Worm (Caenorhabditis elegans) whole organism, L4 larva: Measurements from ENCODE around the gene suox-1.

Source experiments
- F10B5.3 ChIP-seq: sonication (generic microtip); optimal IDR thresholded peaks from 2 replicates; lab custom pipeline; 2016; ENCODE audit warnings: mild to moderate bottlenecking, missing genetic modification characterization, missing compliant biosample characterization
- F44E2.7 ChIP-seq: fragments of 200-800 bp; sonication (Bioruptor generic); IDR thresholded peaks from 2 replicates; pipeline ENCODE4 v2.1.2; 2022; ENCODE audit warnings: missing genetic modification characterization, missing compliant biosample characterization
- T20F7.1 ChIP-seq: fragments of 200-800 bp; sonication (Bioruptor generic); optimal IDR thresholded peaks from 2 replicates; lab custom pipeline; 2018; ENCODE audit warnings: mild to moderate bottlenecking, missing genetic modification characterization, missing compliant biosample characterization
- Y48G9A.11 ChIP-seq: fragments of 200-800 bp; sonication (Bioruptor generic); IDR thresholded peaks from 2 replicates; pipeline ENCODE4 v1.3.6; 2022; ENCODE audit warnings: missing genetic modification reagents, missing genetic modification characterization, missing compliant biosample characterization
- aha-1 ChIP-seq: fragments of 150-350 bp; peaks from one replicate; lab custom pipeline; 2014; ENCODE audit warnings: missing biosample characterization, missing genetic modification characterization
- ceh-28 ChIP-seq: fragments of 150-350 bp; optimal IDR thresholded peaks from 2 replicates; lab custom pipeline; 2014; ENCODE audit warnings: missing biosample characterization, missing genetic modification reagents, missing genetic modification characterization
- ceh-62 ChIP-seq: sonication (generic microtip); optimal IDR thresholded peaks from 2 replicates; lab custom pipeline; 2017; ENCODE audit warnings: missing biosample characterization, missing genetic modification characterization
- cey-2 ChIP-seq: sonication (generic microtip); optimal IDR thresholded peaks from 3 replicates; lab custom pipeline; 2017; ENCODE audit warnings: missing genetic modification characterization, mild to moderate bottlenecking, missing compliant biosample characterization, antibody characterized with exemption, borderline replicate concordance; ENCODE audit not compliant: insufficient read depth
- ctbp-1 ChIP-seq: fragments of 200-800 bp; sonication (Bioruptor generic); IDR thresholded peaks from 2 replicates; pipeline ENCODE4 v1.3.6; 2022; ENCODE audit warnings: missing genetic modification reagents, missing genetic modification characterization, missing compliant biosample characterization
- daf-12 ChIP-seq: fragments of 150-350 bp; optimal IDR thresholded peaks from 2 replicates; lab custom pipeline; 2014; ENCODE audit warnings: missing biosample characterization, missing genetic modification reagents, missing genetic modification characterization
- daf-16 ChIP-seq, 3 experiments: sonication (generic microtip); optimal IDR thresholded peaks; 2 replicates each; lab custom pipeline; 2016 to 2017; ENCODE audit warnings: missing genetic modification characterization in 3 of 3, missing genetic modification reagents in 3 of 3, mild to moderate bottlenecking in 2 of 3, missing compliant biosample characterization in 2 of 3, missing biosample characterization in 1 of 3, moderate library complexity in 1 of 3
- dmd-6 ChIP-seq: fragments of 200-800 bp; sonication (Bioruptor generic); IDR thresholded peaks from 2 replicates; pipeline ENCODE4 v1.3.6; 2022; ENCODE audit warnings: missing genetic modification reagents, missing genetic modification characterization, missing compliant biosample characterization
- dmd-9 ChIP-seq: fragments of 200-800 bp; sonication (Bioruptor generic); IDR thresholded peaks from 2 replicates; pipeline ENCODE4 v1.3.6; 2022; ENCODE audit warnings: missing genetic modification reagents, missing genetic modification characterization, missing compliant biosample characterization
- fos-1 ChIP-seq: fragments of 150-350 bp; optimal IDR thresholded peaks from 2 replicates; lab custom pipeline; 2014; ENCODE audit warnings: missing biosample characterization, missing genetic modification characterization
- gei-8 ChIP-seq: fragments of 200-800 bp; sonication (Bioruptor generic); optimal IDR thresholded peaks from 2 replicates; lab custom pipeline; 2018; ENCODE audit warnings: mild to moderate bottlenecking, missing genetic modification characterization, missing compliant biosample characterization
- hif-1 ChIP-seq, 2 experiments: sonication (generic microtip); optimal IDR thresholded peaks; 2 replicates each; lab custom pipeline; 2016 to 2017; ENCODE audit warnings: missing compliant biosample characterization in 2 of 2, missing genetic modification characterization in 2 of 2, missing genetic modification reagents in 2 of 2, missing genotype in 2 of 2, mild to moderate bottlenecking in 1 of 2
- lin-38 ChIP-seq: fragments of 200-800 bp; sonication (Bioruptor generic); IDR thresholded peaks from 2 replicates; pipeline ENCODE4 v1.3.6; 2022; ENCODE audit warnings: missing genetic modification reagents, missing genetic modification characterization, missing compliant biosample characterization
- lir-3 ChIP-seq: sonication (generic microtip); optimal IDR thresholded peaks from 2 replicates; lab custom pipeline; 2016; ENCODE audit warnings: mild to moderate bottlenecking, missing genetic modification characterization, missing compliant biosample characterization
- lsy-2 ChIP-seq, 2 experiments: fragments of 150-350 bp in 1 of 2; sonication (generic microtip) in 1 of 2; optimal IDR thresholded peaks; 2 replicates each; lab custom pipeline; 2014 to 2017; ENCODE audit warnings: missing biosample characterization in 2 of 2, missing genetic modification characterization in 2 of 2
- madf-9 ChIP-seq: fragments of 200-800 bp; sonication (Bioruptor generic); conservative IDR thresholded peaks from 2 replicates; pipeline ENCODE4 v1.3.6; 2022; ENCODE audit warnings: missing genetic modification reagents, missing genetic modification characterization, missing compliant biosample characterization
- nhr-237 ChIP-seq: sonication (generic microtip); optimal IDR thresholded peaks from 2 replicates; lab custom pipeline; 2017; ENCODE audit warnings: missing biosample characterization, missing genetic modification characterization
- nhr-25 ChIP-seq: sonication (generic microtip); optimal IDR thresholded peaks from 2 replicates; lab custom pipeline; 2017; ENCODE audit warnings: missing genetic modification characterization, mild to moderate bottlenecking, missing compliant biosample characterization, antibody characterized with exemption, moderate library complexity, borderline replicate concordance; ENCODE audit not compliant: insufficient read depth
- nhr-6 ChIP-seq: fragments of 150-350 bp; optimal IDR thresholded peaks from 2 replicates; lab custom pipeline; 2014; ENCODE audit warnings: missing biosample characterization, missing genetic modification characterization
- nhr-76 ChIP-seq: fragments of 150-350 bp; optimal IDR thresholded peaks from 2 replicates; lab custom pipeline; 2014; ENCODE audit warnings: missing biosample characterization, missing genetic modification characterization
- pha-4 ChIP-seq, 2 experiments: fragments of 150-350 bp in 1 of 2; fragments of 200-800 bp in 1 of 2; sonication (Bioruptor generic) in 1 of 2; IDR thresholded peaks in 1 of 2; optimal IDR thresholded peaks in 1 of 2; 2 replicates each; pipeline versions ENCODE4 v1.3.6 to Lab custom; 2014 to 2022; ENCODE audit warnings: missing genetic modification characterization in 2 of 2, missing genetic modification reagents in 2 of 2, missing biosample characterization in 1 of 2, missing compliant biosample characterization in 1 of 2
- pqm-1 ChIP-seq: sonication (generic microtip); optimal IDR thresholded peaks from 2 replicates; lab custom pipeline; 2017; ENCODE audit warnings: missing biosample characterization, missing genetic modification characterization
- rbr-2 ChIP-seq: sonication (generic microtip); optimal IDR thresholded peaks from 2 replicates; lab custom pipeline; 2016; ENCODE audit warnings: missing genotype, missing genetic modification characterization, missing compliant biosample characterization
- sdz-12 ChIP-seq: fragments of 200-800 bp; sonication (Bioruptor generic); optimal IDR thresholded peaks from 2 replicates; lab custom pipeline; 2018; ENCODE audit warnings: mild to moderate bottlenecking, missing genetic modification characterization, missing compliant biosample characterization
- unc-130 ChIP-seq: sonication (generic microtip); optimal IDR thresholded peaks from 2 replicates; lab custom pipeline; 2016; ENCODE audit warnings: missing genetic modification reagents, missing genetic modification characterization, missing compliant biosample characterization
- unc-62 ChIP-seq, 3 experiments: fragments of 150-350 bp in 1 of 3; sonication (generic microtip); optimal IDR thresholded peaks in 2 of 3; peaks in 1 of 3; 1 replicate in 1 of 3; 2 replicates in 2 of 3; lab custom pipeline; 2014 to 2017; ENCODE audit warnings: missing biosample characterization in 3 of 3, missing genetic modification characterization in 3 of 3, missing genetic modification reagents in 3 of 3, missing genotype in 1 of 3
- zfp-2 ChIP-seq: sonication (generic microtip); optimal IDR thresholded peaks from 2 replicates; lab custom pipeline; 2016; ENCODE audit warnings: mild to moderate bottlenecking, missing genetic modification characterization, missing compliant biosample characterization
- zip-11 ChIP-seq: fragments of 200-800 bp; sonication (Bioruptor generic); IDR thresholded peaks from 2 replicates; pipeline ENCODE4 v1.3.6; 2022; ENCODE audit warnings: missing genetic modification characterization, missing compliant biosample characterization
- zip-2 ChIP-seq: fragments of 150-350 bp; optimal IDR thresholded peaks from 2 replicates; lab custom pipeline; 2014; ENCODE audit warnings: missing biosample characterization, missing genetic modification characterization

suox-1 gene

ce11 chrX:15535190-15535636 lies 37.9 kb downstream of the suox-1 start (continued):
- no peak for TF ChIP-seq nhr-237 (tag; lab: Kevin White, UChicago)
- TF ChIP-seq zip-11 (GFP tag; lab: Robert Waterston, UW), result no peak
- TF ChIP-seq nhr-76, result no peak
- TF ChIP-seq ceh-62 (tag; lab: Kevin White, UChicago), result no peak
- TF ChIP-seq zip-2 (tag; lab: Kevin White, UChicago), result no peak
- peak in 1 of 2 experiments; percentile 55 for TF ChIP-seq hif-1 (tag; optimal IDR thresholded peaks at IDR 0.05; lab: Kevin White, UChicago)
- TF ChIP-seq zfp-2 (tag; lab: Kevin White, UChicago), result peak; percentile 47
- TF ChIP-seq rbr-2, result peak; percentile 73
- no peak for TF ChIP-seq lin-38 (GFP tag; lab: Robert Waterston, UW)
- TF ChIP-seq nhr-6 (tag; lab: Kevin White, UChicago), result no peak

ce11 chrX:15536017-15536416 lies 38.7 kb downstream of the suox-1 start:
- no peak for TF ChIP-seq fos-1 (tag; lab: Kevin White, UChicago)
- peak in 1 of 2 experiments; percentile 3 for TF ChIP-seq lsy-2 (tag; optimal IDR thresholded peaks at IDR 0.05; lab: Kevin White, UChicago)
- no peak for TF ChIP-seq gei-8
- TF ChIP-seq T20F7.1 (GFP tag; lab: Kevin White, UChicago), result no peak
- TF ChIP-seq pqm-1 (tag; lab: Kevin White, UChicago), result no peak
- TF ChIP-seq F44E2.7, result no peak
- TF ChIP-seq zip-11 (GFP tag; lab: Robert Waterston, UW), result no peak
- TF ChIP-seq, all 104 proteins: peak for 1

ce11 chrX:15537362-15537761 lies 40.0 kb downstream of the suox-1 start, which contains the start of the genes olrn-1 and C02C6.14:
olrn-1 (plus strand) TSS chrX:15537662.
C02C6.14 (plus strand) TSS chrX:15537665.
- TF ChIP-seq madf-9 (GFP tag; lab: Robert Waterston, UW) (no peak), pha-4 (GFP tag; IDR thresholded peaks at IDR 0.05; lab: Robert Waterston, UW) (no peak), pha-4 (tag; optimal IDR thresholded peaks at IDR 0.05; lab: Kevin White, UChicago) (no peak), dmd-9 (no peak), daf-16 (GFP tag; optimal IDR thresholded peaks at IDR 0.05; lab: Kevin White, UChicago) (no peak), daf-16 (tag; optimal IDR thresholded peaks at IDR 0.05; lab: Kevin White, UChicago) (no peak), ctbp-1 (GFP tag; lab: Robert Waterston, UW) (no peak), dmd-6 (GFP tag; lab: Robert Waterston, UW) (no peak), F10B5.3 (tag; lab: Kevin White, UChicago) (no peak), unc-130 (no peak), cey-2 (tag; lab: Kevin White, UChicago) (no peak), sdz-12 (no peak), lir-3 (tag; lab: Kevin White, UChicago) (no peak), Y48G9A.11 (no peak)

ce11 chrX:15539299-15539698 lies 41.9 kb downstream of the suox-1 start:
- peak; percentile 62 for TF ChIP-seq aha-1 (tag; lab: Kevin White, UChicago)
- no peak for TF ChIP-seq rbr-2
- TF ChIP-seq nhr-25 (tag; lab: Kevin White, UChicago), result no peak
- no peak for TF ChIP-seq daf-12 (tag; lab: Kevin White, UChicago)

ce11 chrX:15541437-15541836 lies 44.1 kb downstream of the suox-1 start:
- no peak for TF ChIP-seq hif-1 (tag; optimal IDR thresholded peaks at IDR 0.05; lab: Kevin White, UChicago)
- TF ChIP-seq unc-62 (GFP tag; optimal IDR thresholded peaks at IDR 0.05 in 1 of 2; lab: Kevin White, UChicago), result peak in 1 of 2 experiments; percentile 0
- TF ChIP-seq unc-62 (tag; optimal IDR thresholded peaks at IDR 0.05; lab: Kevin White, UChicago), result no peak
- TF ChIP-seq ceh-28 (tag; lab: Kevin White, UChicago), result no peak
